Worm (Caenorhabditis elegans) whole organism, late embryonic: ENCODE results near the gene fbxb-21.

ENCODE experiments used
- C08G9.2 ChIP-seq: sonication (generic microtip); optimal IDR thresholded peaks from 2 replicates; lab custom pipeline; 2016; ENCODE audit warnings: mild to moderate bottlenecking, missing genetic modification characterization, moderate library complexity, missing compliant biosample characterization
- F13H6.1 ChIP-seq: sonication (generic microtip); optimal IDR thresholded peaks from 2 replicates; lab custom pipeline; 2016; ENCODE audit warnings: missing genetic modification characterization, missing compliant biosample characterization
- K02D7.2 ChIP-seq: sonication (generic microtip); optimal IDR thresholded peaks from 2 replicates; lab custom pipeline; 2017; ENCODE audit warnings: mild to moderate bottlenecking, missing genetic modification characterization, missing compliant biosample characterization
- T23F11.4 ChIP-seq: fragments of 200-800 bp; sonication (Bioruptor generic); optimal IDR thresholded peaks from 2 replicates; lab custom pipeline; 2018; ENCODE audit warnings: mild to moderate bottlenecking, missing genetic modification characterization, missing compliant biosample characterization
- Y22D7AL.16 ChIP-seq: sonication (generic microtip); optimal IDR thresholded peaks from 2 replicates; lab custom pipeline; 2016; ENCODE audit warnings: missing genetic modification characterization, missing compliant biosample characterization
- ceh-18 ChIP-seq: sonication (generic microtip); optimal IDR thresholded peaks from 2 replicates; lab custom pipeline; 2016; ENCODE audit warnings: missing genetic modification characterization, missing compliant biosample characterization
- ceh-22 ChIP-seq: sonication (generic microtip); optimal IDR thresholded peaks from 2 replicates; lab custom pipeline; 2017; ENCODE audit warnings: missing biosample characterization, missing genetic modification characterization
- ceh-30 ChIP-seq: fragments of 150-350 bp; optimal IDR thresholded peaks from 2 replicates; lab custom pipeline; 2014; ENCODE audit warnings: missing biosample characterization, missing genetic modification characterization
- ceh-34 ChIP-seq: sonication (generic microtip); optimal IDR thresholded peaks from 2 replicates; lab custom pipeline; 2016; ENCODE audit warnings: mild to moderate bottlenecking, missing genetic modification characterization, missing compliant biosample characterization
- ceh-45 ChIP-seq: fragments of 200-800 bp; sonication (Bioruptor generic); IDR thresholded peaks from 2 replicates; pipeline ENCODE4 v1.3.6; 2022; ENCODE audit warnings: missing genetic modification reagents, missing genetic modification characterization, missing compliant biosample characterization
- ceh-6 ChIP-seq: fragments of 200-800 bp; sonication (Bioruptor generic); optimal IDR thresholded peaks from 2 replicates; lab custom pipeline; 2018; ENCODE audit warnings: mild to moderate bottlenecking, missing genetic modification characterization, missing compliant biosample characterization
- dmd-4 ChIP-seq: sonication (generic microtip); optimal IDR thresholded peaks from 2 replicates; lab custom pipeline; 2016; ENCODE audit warnings: borderline replicate concordance, missing genetic modification characterization, missing compliant biosample characterization
- dve-1 ChIP-seq: sonication (generic microtip); optimal IDR thresholded peaks from 2 replicates; lab custom pipeline; 2017; ENCODE audit warnings: antibody characterized with exemption, mild to moderate bottlenecking, missing genetic modification characterization, missing compliant biosample characterization
- elt-4 ChIP-seq: sonication (generic microtip); optimal IDR thresholded peaks from 2 replicates; lab custom pipeline; 2016; ENCODE audit warnings: missing genetic modification characterization, missing compliant biosample characterization
- ets-4 ChIP-seq: sonication (generic microtip); optimal IDR thresholded peaks from 2 replicates; lab custom pipeline; 2016; ENCODE audit warnings: missing genetic modification characterization, missing compliant biosample characterization
- fax-1 ChIP-seq: sonication (generic microtip); optimal IDR thresholded peaks from 2 replicates; lab custom pipeline; 2016; ENCODE audit warnings: missing genotype, missing genetic modification characterization, missing compliant biosample characterization
- fkh-10 ChIP-seq: fragments of 150-350 bp; optimal IDR thresholded peaks from 2 replicates; lab custom pipeline; 2014; ENCODE audit warnings: missing biosample characterization, missing genetic modification reagents, missing genetic modification characterization
- fkh-6 ChIP-seq: sonication (generic microtip); optimal IDR thresholded peaks from 2 replicates; lab custom pipeline; 2016; ENCODE audit warnings: missing genetic modification characterization, missing compliant biosample characterization
- gmeb-2 ChIP-seq: sonication (generic microtip); optimal IDR thresholded peaks from 2 replicates; lab custom pipeline; 2016; ENCODE audit warnings: missing genetic modification characterization, inconsistent platforms, missing compliant biosample characterization
- hlh-13 ChIP-seq: fragments of 200-800 bp; sonication (Bioruptor generic); optimal IDR thresholded peaks from 2 replicates; lab custom pipeline; 2018; ENCODE audit warnings: mild to moderate bottlenecking, missing genetic modification characterization, missing compliant biosample characterization
- hlh-15 ChIP-seq: sonication (generic microtip); optimal IDR thresholded peaks from 2 replicates; lab custom pipeline; 2016; ENCODE audit warnings: missing genetic modification characterization, missing compliant biosample characterization
- hlh-30 ChIP-seq: sonication (generic microtip); optimal IDR thresholded peaks from 2 replicates; lab custom pipeline; 2017; ENCODE audit warnings: antibody characterized with exemption, missing genetic modification characterization, missing compliant biosample characterization; ENCODE audit not compliant: insufficient read depth
- hlh-6 ChIP-seq: sonication (generic microtip); optimal IDR thresholded peaks from 2 replicates; lab custom pipeline; 2016; ENCODE audit warnings: missing genotype, missing genetic modification characterization, missing compliant biosample characterization
- hlh-8 ChIP-seq: sonication (generic microtip); optimal IDR thresholded peaks from 2 replicates; lab custom pipeline; 2016; ENCODE audit warnings: missing genotype, missing genetic modification characterization, missing compliant biosample characterization
- mec-3 ChIP-seq: sonication (generic microtip); optimal IDR thresholded peaks from 2 replicates; lab custom pipeline; 2016; ENCODE audit warnings: borderline replicate concordance, missing genetic modification characterization, missing compliant biosample characterization
- nfya-1 ChIP-seq: sonication (generic microtip); optimal IDR thresholded peaks from 2 replicates; lab custom pipeline; 2017; ENCODE audit warnings: missing genetic modification characterization, mild to moderate bottlenecking, missing compliant biosample characterization, antibody characterized with exemption, moderate library complexity
- nhr-11 ChIP-seq: fragments of 150-350 bp; optimal IDR thresholded peaks from 2 replicates; lab custom pipeline; 2014; ENCODE audit warnings: missing biosample characterization, missing genetic modification characterization
- nhr-232 ChIP-seq: sonication (generic microtip); optimal IDR thresholded peaks from 2 replicates; lab custom pipeline; 2016; ENCODE audit warnings: missing genetic modification characterization, missing compliant biosample characterization
- odd-2 ChIP-seq: sonication (generic microtip); optimal IDR thresholded peaks from 2 replicates; lab custom pipeline; 2017; ENCODE audit warnings: antibody characterized with exemption, mild to moderate bottlenecking, missing genetic modification characterization, missing compliant biosample characterization
- pax-1 ChIP-seq: fragments of 150-350 bp; optimal IDR thresholded peaks from 2 replicates; lab custom pipeline; 2014; ENCODE audit warnings: missing biosample characterization, missing genetic modification characterization
- pha-2 ChIP-seq: sonication (generic microtip); optimal IDR thresholded peaks from 2 replicates; lab custom pipeline; 2017; ENCODE audit warnings: mild to moderate bottlenecking, missing genetic modification characterization, missing compliant biosample characterization
- pqm-1 ChIP-seq: sonication (generic microtip); optimal IDR thresholded peaks from 2 replicates; lab custom pipeline; 2016; ENCODE audit warnings: missing genetic modification characterization, missing compliant biosample characterization
- pros-1 ChIP-seq: fragments of 150-350 bp; optimal IDR thresholded peaks from 2 replicates; lab custom pipeline; 2014; ENCODE audit warnings: missing biosample characterization, missing genetic modification reagents, missing genetic modification characterization
- ref-2 ChIP-seq: sonication (generic microtip); optimal IDR thresholded peaks from 2 replicates; lab custom pipeline; 2016; ENCODE audit warnings: missing genetic modification characterization, missing compliant biosample characterization
- sdc-2 ChIP-seq: sonication (generic microtip); optimal IDR thresholded peaks from 2 replicates; lab custom pipeline; 2016; ENCODE audit warnings: missing genotype, missing genetic modification characterization, missing compliant biosample characterization
- sox-2 ChIP-seq: fragments of 200-800 bp; sonication (Bioruptor generic); IDR thresholded peaks from 2 replicates; pipeline ENCODE4 v1.3.6; 2022; ENCODE audit warnings: missing genetic modification reagents, missing genetic modification characterization, missing compliant biosample characterization
- tbx-2 ChIP-seq: sonication (generic microtip); optimal IDR thresholded peaks from 2 replicates; lab custom pipeline; 2016; ENCODE audit warnings: missing genetic modification characterization, missing compliant biosample characterization
- tbx-7 ChIP-seq: sonication (generic microtip); optimal IDR thresholded peaks from 2 replicates; lab custom pipeline; 2016; ENCODE audit warnings: missing genotype, missing genetic modification characterization, missing compliant biosample characterization
- ttx-3 ChIP-seq: sonication (generic microtip); optimal IDR thresholded peaks from 2 replicates; lab custom pipeline; 2016; ENCODE audit warnings: missing genetic modification reagents, missing genetic modification characterization, missing compliant biosample characterization
- unc-42 ChIP-seq: sonication (generic microtip); optimal IDR thresholded peaks from 2 replicates; lab custom pipeline; 2016; ENCODE audit warnings: missing genotype, missing genetic modification characterization, missing compliant biosample characterization
- unc-55 ChIP-seq: sonication (generic microtip); optimal IDR thresholded peaks from 2 replicates; lab custom pipeline; 2017; ENCODE audit warnings: missing biosample characterization, missing genetic modification reagents, missing genetic modification characterization
- unc-86 ChIP-seq: sonication (generic microtip); optimal IDR thresholded peaks from 2 replicates; lab custom pipeline; 2016; ENCODE audit warnings: missing genetic modification characterization, missing compliant biosample characterization

fbxb-21 gene

DNA sequence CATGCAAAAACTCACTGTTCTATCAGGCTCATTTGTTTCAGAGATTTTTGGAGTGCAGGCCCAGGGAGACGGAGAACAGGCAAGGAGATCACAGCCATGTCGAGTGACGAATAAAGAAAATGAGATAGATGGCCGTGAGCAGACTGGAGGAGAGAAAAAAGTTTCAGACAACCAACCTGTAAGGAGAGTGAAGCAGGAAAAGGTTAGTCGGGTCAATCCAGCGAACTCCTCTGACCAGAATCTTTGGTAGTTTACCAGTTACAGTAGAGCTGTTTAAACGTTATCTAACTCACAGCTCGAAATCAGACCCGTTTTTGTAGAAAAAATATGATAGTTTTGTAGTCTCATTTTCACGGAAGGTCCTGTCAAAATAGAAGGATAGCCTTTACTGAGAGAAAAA lies at the start of gene fbxb-21:
Gene fbxb-21, minus strand, starts transcription at position 101 of the 400 bp plus-strand sequence.
- TF ChIP-seq unc-42, result no peak
- no peak for TF ChIP-seq hlh-30 (tag; lab: Kevin White, UChicago)
- no peak for TF ChIP-seq elt-4
- no peak for TF ChIP-seq nhr-232 (tag; lab: Kevin White, UChicago)
- TF ChIP-seq dmd-4, result no peak
- no peak for TF ChIP-seq nhr-11
- TF ChIP-seq gmeb-2 (tag; lab: Kevin White, UChicago), result no peak
- TF ChIP-seq C08G9.2 (tag; lab: Kevin White, UChicago), result no peak
- no peak for TF ChIP-seq mec-3 (tag; lab: Kevin White, UChicago)
- TF ChIP-seq hlh-6 (tag; lab: Kevin White, UChicago), result no peak
- TF ChIP-seq ceh-18 (tag; lab: Kevin White, UChicago), result no peak
- no peak for TF ChIP-seq ceh-34 (tag; lab: Kevin White, UChicago)
- no peak for TF ChIP-seq sox-2 (GFP tag; lab: Robert Waterston, UW)
- TF ChIP-seq dve-1, result no peak
- no peak for TF ChIP-seq tbx-7
- TF ChIP-seq, all 69 proteins: peak for 0

DNA sequence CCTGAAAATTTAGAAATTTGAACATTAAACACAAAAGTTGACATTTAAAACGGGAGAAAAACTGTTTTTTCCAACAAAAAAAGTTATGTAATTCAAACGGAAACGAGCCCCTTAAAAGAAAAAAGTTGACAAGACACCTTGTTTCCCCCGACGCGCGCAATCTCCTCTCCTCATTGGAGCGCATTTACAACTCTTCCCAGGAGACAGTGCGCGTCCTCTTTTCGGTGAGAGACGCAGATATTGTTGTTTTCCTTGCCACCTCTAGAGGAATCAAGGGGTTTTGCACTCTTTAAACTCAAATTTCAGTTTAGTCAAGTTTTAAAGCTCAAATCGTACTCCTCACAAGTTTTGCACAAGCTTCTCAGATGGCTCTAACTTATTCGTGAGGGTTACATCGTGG lies 47.2 kb upstream of the fbxb-21 start, which contains the start of gene F58E1.13:
Gene F58E1.13, minus strand, starts transcription at position 12 of the 400 bp plus-strand sequence.
- TF ChIP-seq ceh-34 (tag; lab: Kevin White, UChicago) (no peak), hlh-8 (no peak), tbx-7 (no peak), dve-1 (no peak), pqm-1 (tag; lab: Kevin White, UChicago) (no peak), hlh-6 (tag; lab: Kevin White, UChicago) (no peak), sdc-2 (no peak), pax-1 (tag; lab: Kevin White, UChicago) (no peak), hlh-15 (tag; lab: Kevin White, UChicago) (no peak), fkh-6 (tag; lab: Kevin White, UChicago) (no peak), hlh-13 (no peak)

DNA sequence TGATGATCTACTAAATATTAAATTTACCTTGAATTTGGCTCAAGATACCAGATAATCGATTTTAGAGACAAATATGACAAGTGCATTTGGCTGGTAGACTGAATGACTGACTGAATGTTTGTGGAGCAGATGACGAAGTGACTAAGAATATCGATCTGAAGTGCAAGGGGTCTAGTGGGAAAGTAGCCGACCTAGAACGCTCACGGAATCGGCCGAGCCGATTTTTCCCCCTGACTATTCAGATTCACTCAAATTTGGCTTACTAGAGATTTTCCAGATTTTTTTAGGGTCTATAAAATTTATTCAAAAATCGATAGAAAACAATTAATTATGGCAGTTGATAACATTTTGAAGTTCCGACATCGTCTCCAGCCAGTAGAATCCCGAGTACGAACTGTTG lies 45.9 kb upstream of the fbxb-21 start, which contains the start of gene fbxc-26:
Gene fbxc-26, minus strand, starts transcription at position 101 of the 400 bp plus-strand sequence.
- TF ChIP-seq odd-2 (tag; lab: Kevin White, UChicago) (no peak), C08G9.2 (tag; lab: Kevin White, UChicago) (no peak), T23F11.4 (no peak), pha-2 (tag; lab: Kevin White, UChicago) (no peak), F13H6.1 (tag; lab: Kevin White, UChicago) (no peak), ceh-45 (GFP tag; lab: Robert Waterston, UW) (no peak), ceh-22 (tag; lab: Kevin White, UChicago) (no peak), nhr-232 (tag; lab: Kevin White, UChicago) (no peak), K02D7.2 (tag; lab: Kevin White, UChicago) (no peak), fkh-10 (GFP tag; lab: Kevin White, UChicago) (no peak), pax-1 (tag; lab: Kevin White, UChicago) (no peak), gmeb-2 (tag; lab: Kevin White, UChicago) (no peak), pros-1 (tag; lab: Kevin White, UChicago) (no peak), ets-4 (no peak), unc-86 (no peak), unc-55 (GFP tag; lab: Kevin White, UChicago) (no peak)

DNA sequence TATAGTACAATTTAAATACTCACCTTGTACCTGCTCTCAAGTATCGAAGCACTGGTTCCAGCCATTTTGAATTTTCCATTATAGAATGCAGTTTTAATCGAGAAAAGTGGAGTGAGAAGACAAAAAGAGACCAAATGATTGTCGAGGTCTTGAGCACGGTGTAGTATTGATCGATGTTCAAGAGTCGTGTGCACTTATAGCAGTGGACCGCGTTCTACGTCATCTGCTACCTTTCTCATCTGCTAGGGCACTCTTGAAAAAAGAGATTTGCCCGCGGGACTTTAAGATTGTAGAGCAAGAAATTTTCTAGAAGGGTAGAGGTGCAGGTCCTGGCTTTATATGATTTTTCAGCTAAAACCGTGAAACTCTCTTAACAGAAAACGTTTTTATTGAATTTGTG lies 44.2 kb upstream of the fbxb-21 start, which contains the start of gene fbxc-21:
Gene fbxc-21, minus strand, starts transcription at position 101 of the 400 bp plus-strand sequence.
- no peak for TF ChIP-seq Y22D7AL.16 (tag; lab: Kevin White, UChicago)
- TF ChIP-seq ttx-3 (tag; lab: Kevin White, UChicago), result no peak
- TF ChIP-seq hlh-6 (tag; lab: Kevin White, UChicago), result no peak
- no peak for TF ChIP-seq unc-86
- no peak for TF ChIP-seq tbx-2
- no peak for TF ChIP-seq ceh-22 (tag; lab: Kevin White, UChicago)
- no peak for TF ChIP-seq hlh-15 (tag; lab: Kevin White, UChicago)
- no peak for TF ChIP-seq pax-1 (tag; lab: Kevin White, UChicago)
- no peak for TF ChIP-seq dmd-4
- TF ChIP-seq nhr-232 (tag; lab: Kevin White, UChicago), result no peak
- TF ChIP-seq sox-2 (GFP tag; lab: Robert Waterston, UW), result no peak
- no peak for TF ChIP-seq ceh-30 (tag; lab: Kevin White, UChicago)
- TF ChIP-seq pha-2 (tag; lab: Kevin White, UChicago), result no peak
- no peak for TF ChIP-seq nfya-1
- no peak for TF ChIP-seq fax-1 (tag; lab: Kevin White, UChicago)
- TF ChIP-seq sdc-2, result no peak
- no peak for TF ChIP-seq F13H6.1 (tag; lab: Kevin White, UChicago)
- no peak for TF ChIP-seq ref-2 (tag; lab: Kevin White, UChicago)
- no peak for TF ChIP-seq ceh-6 (GFP tag; lab: Kevin White, UChicago)
- no peak for TF ChIP-seq tbx-7
